Fruit fly (Drosophila melanogaster): ENCODE results near the gene Alg1.

Gene Alg1

DNA sequence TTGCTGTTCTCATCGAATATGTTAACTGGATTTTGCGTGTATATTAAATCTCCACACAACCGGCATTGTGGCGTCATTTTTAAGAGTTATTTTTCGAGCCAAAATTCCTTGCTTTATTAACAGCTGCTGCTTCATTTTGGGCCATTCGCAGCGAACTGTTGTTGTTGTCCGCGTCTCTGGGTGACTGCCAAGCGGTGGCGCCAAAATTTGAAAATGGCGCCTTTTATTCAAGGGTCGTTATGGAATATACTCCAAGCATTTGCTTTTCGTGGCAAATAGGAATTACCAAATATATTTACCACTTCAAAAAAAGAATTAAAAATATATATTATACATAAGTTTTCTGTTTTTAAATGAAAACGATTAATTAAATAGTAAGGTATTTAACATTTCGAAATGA is 5.8 kb downstream of the Alg1 start, which contains the start of gene Nnk (continued):
- TF ChIP-seq CG12104 (GFP tag; optimal IDR thresholded peaks at IDR 0.05) (no peak), CG30431 (GFP tag; optimal IDR thresholded peaks at IDR 0.05) (no peak), Ada2b (GFP tag; IDR thresholded peaks at IDR 0.05) (no peak), p53 (GFP tag; optimal IDR thresholded peaks at IDR 0.05) (no peak), dati (GFP tag; IDR thresholded peaks at IDR 0.05) (no peak), ken (GFP tag; IDR thresholded peaks at IDR 0.05) (no peak), Xrp1 (GFP tag; IDR thresholded peaks at IDR 0.05) (no peak), CG10267 (tag; optimal IDR thresholded peaks at IDR 0.05) (peak; percentile 30), chinmo (GFP tag; IDR thresholded peaks at IDR 0.05; ENCODE audit: partially characterized antibody) (no peak), yki (optimal IDR thresholded peaks at IDR 0.05) (peak; percentile 64), Myb (GFP tag; optimal IDR thresholded peaks at IDR 0.05) (peak; percentile 48), salm (tag; optimal IDR thresholded peaks at IDR 0.05) (no peak), BEAF-32 (GFP tag; optimal IDR thresholded peaks at IDR 0.05) (peak; percentile 4), Doc3 (GFP tag; IDR thresholded peaks at IDR 0.05; ENCODE audit: partially characterized antibody) (no peak), Dll (GFP tag; IDR thresholded peaks at IDR 0.05; ENCODE audit: partially characterized antibody) (no peak), Awh (GFP tag; IDR thresholded peaks at IDR 0.05) (no peak), slbo (GFP tag; IDR thresholded peaks at IDR 0.05) (no peak), Ravus (GFP tag; IDR thresholded peaks at IDR 0.05) (no peak), repo (GFP tag; optimal IDR thresholded peaks at IDR 0.05) (no peak), CG17385 (GFP tag; optimal IDR thresholded peaks at IDR 0.05) (peak; percentile 94), gsb (GFP tag; IDR thresholded peaks at IDR 0.05) (no peak), Six4 (GFP tag; optimal IDR thresholded peaks at IDR 0.05) (no peak), wor (GFP tag; IDR thresholded peaks at IDR 0.05) (no peak), CG18619 (GFP tag; optimal IDR thresholded peaks at IDR 0.05) (no peak), CG14014 (GFP tag; IDR thresholded peaks at IDR 0.05) (no peak), gfzf (GFP tag; optimal IDR thresholded peaks at IDR 0.05) (peak; percentile 6), CG10366 (GFP tag; IDR thresholded peaks at IDR 0.05) (no peak), sqz (GFP tag; optimal IDR thresholded peaks at IDR 0.05) (no peak), kay (GFP tag; optimal IDR thresholded peaks at IDR 0.05) (no peak), TFAM (GFP tag; optimal IDR thresholded peaks at IDR 0.05) (no peak), CTCF (GFP tag; optimal IDR thresholded peaks at IDR 0.05) (peak; percentile 34), ewg (GFP tag; optimal IDR thresholded peaks at IDR 0.05) (no peak), h (optimal IDR thresholded peaks at IDR 0.05) (no peak), Dad (GFP tag; optimal IDR thresholded peaks at IDR 0.05) (no peak), CG7556 (GFP tag; optimal IDR thresholded peaks at IDR 0.05) (no peak), Mad (GFP tag; optimal IDR thresholded peaks at IDR 0.05) (no peak), pzg (GFP tag; optimal IDR thresholded peaks at IDR 0.05) (peak; percentile 75), sd (tag; optimal IDR thresholded peaks at IDR 0.05) (peak; percentile 85), CG15601 (tag; optimal IDR thresholded peaks at IDR 0.05) (no peak), Hr3 (GFP tag; optimal IDR thresholded peaks at IDR 0.05) (no peak), CG12391 (tag; optimal IDR thresholded peaks at IDR 0.05) (no peak), kah (GFP tag; optimal IDR thresholded peaks at IDR 0.05) (no peak), CG7372 (GFP tag; IDR thresholded peaks at IDR 0.05) (no peak), Sin3A (optimal IDR thresholded peaks at IDR 0.05) (peak; percentile 10), fd102C (GFP tag; optimal IDR thresholded peaks at IDR 0.05) (no peak), CG4328 (GFP tag; optimal IDR thresholded peaks at IDR 0.05) (no peak), zf30C (GFP tag; optimal IDR thresholded peaks at IDR 0.05) (no peak), CG1647 (GFP tag; optimal IDR thresholded peaks at IDR 0.05) (no peak), Dp (GFP tag; optimal IDR thresholded peaks at IDR 0.05) (peak; percentile 98), Fer2 (tag; optimal IDR thresholded peaks at IDR 0.05) (no peak), Atf-2 (GFP tag; optimal IDR thresholded peaks at IDR 0.05) (no peak), so (GFP tag; IDR thresholded peaks at IDR 0.05) (no peak), CoRest (tag; optimal IDR thresholded peaks at IDR 0.05) (peak; percentile 5), Med (GFP tag) (peak; percentile 76)
